Fruit fly (Drosophila melanogaster): ENCODE data around the gene GILT2.

GILT2 gene

dm6 chr3R:23714852-23715251, 36.2 kb downstream of the GILT2 start (continued):
- no peak for TF ChIP-seq CG13287 (GFP tag; IDR thresholded peaks at IDR 0.05; ENCODE audit: partially characterized antibody)
- TF ChIP-seq bsh (GFP tag; optimal IDR thresholded peaks at IDR 0.05), result no peak
- TF ChIP-seq CG17328 (GFP tag; IDR thresholded peaks at IDR 0.05), result no peak
- TF ChIP-seq Fer3 (tag; optimal IDR thresholded peaks at IDR 0.05), result no peak
- TF ChIP-seq tx (GFP tag; optimal IDR thresholded peaks at IDR 0.05), result no peak
- TF ChIP-seq Hr3 (GFP tag; optimal IDR thresholded peaks at IDR 0.05), result no peak

dm6 chr3R:23718297-23718941, 39.7 kb downstream of the GILT2 start, which contains the start of gene nau:
TSS of gene nau (minus strand) at chr3R:23718357.
- peak; percentile 59 for TF ChIP-seq Nf-YC (tag; optimal IDR thresholded peaks at IDR 0.05)
- TF ChIP-seq Atf3 (GFP tag; optimal IDR thresholded peaks at IDR 0.05), result no peak
- no peak for TF ChIP-seq Spps (tag; optimal IDR thresholded peaks at IDR 0.05)
- no peak for TF ChIP-seq ac (GFP tag; optimal IDR thresholded peaks at IDR 0.05)
- peak; percentile 80 for TF ChIP-seq Nf-YB (GFP tag; optimal IDR thresholded peaks at IDR 0.05)
- TF ChIP-seq gce (GFP tag; IDR thresholded peaks at IDR 0.05), result no peak
- TF ChIP-seq lov (optimal IDR thresholded peaks at IDR 0.05), result no peak
- TF ChIP-seq lov (GFP tag; IDR thresholded peaks at IDR 0.05), result no peak
- TF ChIP-seq ap (GFP tag; IDR thresholded peaks at IDR 0.05), result no peak
- no peak for TF ChIP-seq pan (optimal IDR thresholded peaks at IDR 0.05)
- no peak for TF ChIP-seq pan (GFP tag; optimal IDR thresholded peaks at IDR 0.05 in 1 of 2, IDR thresholded peaks at IDR 0.05 in 1 of 2)
- peak; percentile 92 for TF ChIP-seq Ets65A (GFP tag)
- TF ChIP-seq Mrtf (GFP tag; IDR thresholded peaks at IDR 0.05), result no peak
- TF ChIP-seq B-H2 (GFP tag; optimal IDR thresholded peaks at IDR 0.05), result no peak
- TF ChIP-seq CG4328 (GFP tag; optimal IDR thresholded peaks at IDR 0.05), result peak; percentile 50
- TF ChIP-seq abd-A (tag; optimal IDR thresholded peaks at IDR 0.05), result peak; percentile 1
- no peak for TF ChIP-seq Dad (GFP tag; optimal IDR thresholded peaks at IDR 0.05)
- TF ChIP-seq her (GFP tag; optimal IDR thresholded peaks at IDR 0.05), result no peak
- TF ChIP-seq sd (tag; optimal IDR thresholded peaks at IDR 0.05), result peak; percentile 65
- no peak for TF ChIP-seq Antp (GFP tag; optimal IDR thresholded peaks at IDR 0.05)
- no peak for TF ChIP-seq CG3065 (GFP tag; optimal IDR thresholded peaks at IDR 0.05)
- no peak for TF ChIP-seq CrebB (tag; optimal IDR thresholded peaks at IDR 0.05)
- TF ChIP-seq cato (GFP tag; optimal IDR thresholded peaks at IDR 0.05; ENCODE audit: borderline replicate concordance), result no peak
- no peak for TF ChIP-seq Sry-β (GFP tag; optimal IDR thresholded peaks at IDR 0.05)
- TF ChIP-seq CG3726 (GFP tag; IDR thresholded peaks at IDR 0.05), result no peak
- peak; percentile 92 for TF ChIP-seq z (GFP tag; IDR thresholded peaks at IDR 0.05)
- no peak for TF ChIP-seq Elba2 (GFP tag; optimal IDR thresholded peaks at IDR 0.05)
- TF ChIP-seq slou (GFP tag; optimal IDR thresholded peaks at IDR 0.05), result no peak
- TF ChIP-seq chinmo (GFP tag; IDR thresholded peaks at IDR 0.05; ENCODE audit: partially characterized antibody), result 0 out of 4 replicates have a peak, but pooled peaks have one; percentile 15
- TF ChIP-seq lola (GFP tag; optimal IDR thresholded peaks at IDR 0.05), result no peak
- TF ChIP-seq HLH3B (GFP tag; IDR thresholded peaks at IDR 0.05), result no peak
- TF ChIP-seq CG1647 (GFP tag; optimal IDR thresholded peaks at IDR 0.05), result no peak
- TF ChIP-seq Neu2 (GFP tag; optimal IDR thresholded peaks at IDR 0.05; ENCODE audit: borderline replicate concordance), result no peak
- no peak for TF ChIP-seq CG10321 (GFP tag; IDR thresholded peaks at IDR 0.05)
- no peak for TF ChIP-seq CG2120 (GFP tag; optimal IDR thresholded peaks at IDR 0.05)
